Fruit fly (Drosophila melanogaster) whole organism, embryonic: Measurements from ENCODE around the gene CG8837.

Source experiments
- B-H1 ChIP-seq: fragments of 200-800 bp; sonication (Bioruptor generic); IDR thresholded peaks from 3 replicates; pipeline ENCODE4 v1.3.6; 2022; ENCODE audit warnings: missing biosample characterization, missing genetic modification characterization
- CG2129 ChIP-seq: fragments of 200-800 bp; sonication (Bioruptor generic); IDR thresholded peaks from 2 replicates; pipeline ENCODE4 v1.3.6; 2022; ENCODE audit warnings: missing biosample characterization, missing genetic modification characterization; ENCODE audit not compliant: partially characterized antibody
- CG31388 ChIP-seq: fragments of 200-800 bp; sonication (Bioruptor generic); optimal IDR thresholded peaks from 2 replicates; lab custom pipeline; 2016; ENCODE audit warnings: missing biosample characterization, missing genetic modification characterization
- CG7839 ChIP-seq: fragments of 200-800 bp; sonication (Bioruptor generic); optimal IDR thresholded peaks from 3 replicates; lab custom pipeline; 2018; ENCODE audit warnings: missing biosample characterization, mild to moderate bottlenecking, missing genetic modification characterization, moderate library complexity
- Hr39 ChIP-seq: fragments of >200 bp; optimal IDR thresholded peaks from 2 replicates; lab custom pipeline; 2017
- Max ChIP-seq: fragments of 200-800 bp; sonication (Bioruptor generic); optimal IDR thresholded peaks from 2 replicates; lab custom pipeline; 2016; ENCODE audit warnings: missing biosample characterization, mild to moderate bottlenecking, missing genetic modification characterization
- Myb ChIP-seq: fragments of 200-800 bp; sonication (Bioruptor generic); optimal IDR thresholded peaks from 2 replicates; lab custom pipeline; 2016; ENCODE audit warnings: missing biosample characterization, missing genetic modification characterization
- dmrt11E ChIP-seq: fragments of 200-800 bp; sonication (Bioruptor generic); optimal IDR thresholded peaks from 3 replicates; lab custom pipeline; 2018; ENCODE audit warnings: missing biosample characterization, mild to moderate bottlenecking, missing genetic modification characterization, moderate library complexity
- hth ChIP-seq: fragments of >200 bp; optimal IDR thresholded peaks from 2 replicates; lab custom pipeline; 2017; ENCODE audit warnings: inconsistent platforms
- pan ChIP-seq, 4 experiments: fragments of >200 bp in 3 of 4; fragments of 200-800 bp in 1 of 4; sonication (Bioruptor generic) in 1 of 4; optimal IDR thresholded peaks in 3 of 4; IDR thresholded peaks in 1 of 4; 2 replicates each; pipeline versions ENCODE4 v1.3.6 to Lab custom; 2017 to 2022; ENCODE audit warnings: missing biosample characterization in 2 of 4, missing genetic modification characterization in 2 of 4, mixed read lengths in 1 of 4
- peb ChIP-seq: fragments of 200-800 bp; sonication (Bioruptor generic); IDR thresholded peaks from 2 replicates; pipeline ENCODE4 v1.3.6; 2022; ENCODE audit warnings: missing biosample characterization, missing genetic modification characterization
- trh ChIP-seq: fragments of 200-800 bp; sonication (Bioruptor generic); optimal IDR thresholded peaks from 2 replicates; lab custom pipeline; 2016; ENCODE audit warnings: missing biosample characterization, missing genetic modification characterization
- ttk ChIP-seq: fragments of 200-800 bp; sonication (Bioruptor generic); IDR thresholded peaks from 2 replicates; pipeline ENCODE4 v2.1.2; 2022; ENCODE audit warnings: missing biosample characterization, missing genetic modification characterization

DNA sequence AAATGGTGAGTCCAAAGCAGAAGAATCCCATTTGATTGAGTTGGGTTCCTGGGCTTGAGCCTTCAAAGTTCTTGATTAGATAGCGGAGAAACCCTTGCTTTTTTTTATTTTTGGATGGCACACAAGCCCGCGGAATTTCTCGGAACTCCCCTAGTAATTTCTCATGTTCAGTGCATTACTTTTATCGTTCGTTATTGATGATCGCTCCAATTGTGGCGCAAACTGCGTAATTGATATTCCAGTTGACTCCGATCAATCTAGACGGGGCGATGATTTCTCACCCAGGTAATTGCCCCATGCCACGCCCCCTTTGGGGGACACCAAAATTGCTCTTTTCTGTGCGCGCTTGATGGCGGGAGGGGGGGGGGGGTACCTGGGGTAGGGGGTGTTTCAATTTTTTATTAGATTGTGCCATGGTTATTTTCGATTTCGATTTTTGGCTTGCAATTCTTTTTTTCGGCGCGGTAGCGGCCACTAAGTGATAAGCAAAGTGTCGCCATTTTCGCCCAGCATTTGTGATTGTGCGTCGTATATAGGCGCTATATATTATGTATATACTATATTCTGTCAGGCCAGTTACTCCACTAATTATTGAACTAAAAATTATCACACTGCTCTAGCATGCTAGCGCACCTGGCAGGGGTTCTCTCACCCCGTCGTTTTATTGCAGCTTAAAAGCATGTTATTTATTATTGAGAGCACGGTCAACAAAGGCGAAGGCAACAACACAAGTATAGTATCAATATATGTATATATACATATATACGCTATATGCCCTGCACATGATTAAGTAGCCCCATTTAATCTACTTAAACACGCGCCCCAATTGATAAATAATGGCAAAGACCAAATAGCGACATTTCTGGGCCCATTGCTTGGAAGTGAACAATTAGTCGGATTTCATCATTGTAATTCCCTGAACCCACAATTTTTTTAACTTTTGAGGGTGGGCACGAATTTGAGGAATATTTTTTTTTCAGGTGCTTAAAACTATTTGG is 14.9 kb upstream of the CG8837 start:
- TF ChIP-seq CG31388, result no peak
- no peak for TF ChIP-seq Myb
- no peak for TF ChIP-seq pan (optimal IDR thresholded peaks at IDR 0.05; lab: Kevin White, UChicago)
- TF ChIP-seq pan (GFP tag; optimal IDR thresholded peaks at IDR 0.05 in 1 of 2, IDR thresholded peaks at IDR 0.05 in 1 of 2), result no peak
- no peak for TF ChIP-seq B-H1 (GFP tag; lab: Robert Waterston, UW)
- no peak for TF ChIP-seq Max (GFP tag; lab: Kevin White, UChicago)
- TF ChIP-seq trh (GFP tag; lab: Kevin White, UChicago), result no peak
- no peak for TF ChIP-seq CG2129 (GFP tag; lab: Robert Waterston, UW)
- TF ChIP-seq dmrt11E (tag; lab: Kevin White, UChicago), result no peak
- TF ChIP-seq CG7839, result no peak
- TF ChIP-seq hth, result no peak
- no peak for TF ChIP-seq Hr39 (lab: Kevin White, UChicago)
- no peak for TF ChIP-seq peb (GFP tag; lab: Robert Waterston, UW)
- TF ChIP-seq ttk, result no peak
